Worm (Caenorhabditis elegans) whole organism, late embryonic: ENCODE measurements around the gene ZK622.4.

ENCODE experiments used
- C38D4.7 ChIP-seq: fragments of 200-800 bp; sonication (Bioruptor generic); optimal IDR thresholded peaks from 2 replicates; lab custom pipeline; 2018; ENCODE audit warnings: mild to moderate bottlenecking, missing genetic modification characterization, moderate library complexity, missing compliant biosample characterization
- che-1 ChIP-seq: sonication (generic microtip); optimal IDR thresholded peaks from 2 replicates; lab custom pipeline; 2016; ENCODE audit warnings: mild to moderate bottlenecking, missing genetic modification characterization, missing compliant biosample characterization
- ets-4 ChIP-seq: sonication (generic microtip); optimal IDR thresholded peaks from 2 replicates; lab custom pipeline; 2016; ENCODE audit warnings: missing genetic modification characterization, missing compliant biosample characterization
- lim-6 ChIP-seq: sonication (generic microtip); optimal IDR thresholded peaks from 2 replicates; lab custom pipeline; 2016; ENCODE audit warnings: missing genetic modification characterization, missing compliant biosample characterization
- pag-3 ChIP-seq: sonication (generic microtip); optimal IDR thresholded peaks from 2 replicates; lab custom pipeline; 2016; ENCODE audit warnings: missing compliant biosample characterization, missing genetic modification characterization, borderline replicate concordance
- pha-4 ChIP-seq: fragments of 150-350 bp; optimal IDR thresholded peaks from 2 replicates; lab custom pipeline; 2018; ENCODE audit warnings: missing biosample characterization, missing genetic modification reagents, missing genetic modification characterization
- pqm-1 ChIP-seq: sonication (generic microtip); optimal IDR thresholded peaks from 2 replicates; lab custom pipeline; 2016; ENCODE audit warnings: missing genetic modification characterization, missing compliant biosample characterization

DNA sequence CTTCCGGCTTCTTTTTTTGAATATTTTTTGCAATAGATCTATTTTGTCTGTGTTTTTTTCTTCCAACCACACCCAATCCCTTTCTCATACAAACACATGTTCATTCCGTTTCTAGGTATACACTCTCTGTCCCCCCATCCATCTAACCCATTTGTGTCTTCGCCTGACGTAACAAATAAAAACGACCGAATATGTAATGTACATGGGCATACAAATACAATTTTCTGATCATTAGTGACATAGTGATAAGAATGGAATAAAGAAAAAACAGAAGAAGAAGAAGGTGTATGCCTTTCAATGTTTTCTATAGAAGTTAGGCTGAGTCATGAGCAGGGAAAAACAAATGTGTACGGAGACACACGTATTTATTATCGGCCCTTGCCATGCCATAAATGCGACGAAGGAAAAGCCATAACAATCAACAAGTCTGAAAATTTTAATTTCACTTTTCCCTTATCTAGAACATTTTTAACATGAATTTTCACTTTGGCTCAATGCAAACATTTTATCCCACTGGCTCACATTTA is 41.3 kb downstream of the ZK622.4 start:
- TF ChIP-seq pag-3 (tag; lab: Kevin White, UChicago) (no peak), pha-4 (tag; lab: Kevin White, UChicago) (no peak), pqm-1 (tag; lab: Kevin White, UChicago) (no peak), ets-4 (tag; lab: Kevin White, UChicago) (no peak), lim-6 (tag; lab: Kevin White, UChicago) (no peak), che-1 (tag; lab: Kevin White, UChicago) (no peak), C38D4.7 (GFP tag; lab: Kevin White, UChicago) (no peak)
